Worm (Caenorhabditis elegans): ENCODE measurements around the gene lis-1.

- TF ChIP-seq unc-62 (GFP tag; optimal IDR thresholded peaks at IDR 0.05) (no peak), lin-39 (tag; optimal IDR thresholded peaks at IDR 0.05) (no peak)
These were observed 18.8 kb upstream of the lis-1 start, which contains the start of gene F11F1.1 for ce11 chrIII:13395262-13395661.
